Worm (Caenorhabditis elegans) whole organism, L1 larva: ENCODE results near the gene rps-11.

Experiments
- C04F5.9 ChIP-seq: sonication (generic microtip); optimal IDR thresholded peaks from 2 replicates; lab custom pipeline; 2016; ENCODE audit warnings: missing genetic modification characterization, missing compliant biosample characterization
- C16A3.4 ChIP-seq: fragments of 150-350 bp; optimal IDR thresholded peaks from 2 replicates; lab custom pipeline; 2014; ENCODE audit warnings: missing biosample characterization, missing genetic modification characterization
- C34B4.2 ChIP-seq: sonication (generic microtip); optimal IDR thresholded peaks from 2 replicates; lab custom pipeline; 2017; ENCODE audit warnings: mild to moderate bottlenecking, missing genetic modification characterization, missing compliant biosample characterization
- Y116A8C.19 ChIP-seq: sonication (generic microtip); optimal IDR thresholded peaks from 2 replicates; lab custom pipeline; 2016; ENCODE audit warnings: missing compliant biosample characterization, missing genetic modification characterization, borderline replicate concordance
- aha-1 ChIP-seq: fragments of 150-350 bp; optimal IDR thresholded peaks from 2 replicates; lab custom pipeline; 2014; ENCODE audit warnings: missing biosample characterization, missing genetic modification characterization
- alr-1 ChIP-seq: fragments of 200-800 bp; sonication (Bioruptor generic); optimal IDR thresholded peaks from 2 replicates; lab custom pipeline; 2018; ENCODE audit warnings: borderline replicate concordance, mild to moderate bottlenecking, missing genetic modification characterization, missing compliant biosample characterization
- aly-2 ChIP-seq: fragments of 150-350 bp; optimal IDR thresholded peaks from 2 replicates; lab custom pipeline; 2014; ENCODE audit warnings: missing biosample characterization, missing genetic modification characterization
- ceh-8 ChIP-seq: fragments of 200-800 bp; sonication (Bioruptor generic); optimal IDR thresholded peaks from 2 replicates; lab custom pipeline; 2018; ENCODE audit warnings: mild to moderate bottlenecking, missing genetic modification characterization, moderate library complexity, missing compliant biosample characterization
- ceh-82 ChIP-seq, 3 experiments: fragments of 150-350 bp in 1 of 3; sonication (generic microtip) in 2 of 3; optimal IDR thresholded peaks; 2 replicates each; lab custom pipeline; 2014 to 2017; ENCODE audit warnings: missing biosample characterization in 3 of 3, missing genetic modification characterization in 3 of 3
- dsc-1 ChIP-seq: sonication (generic microtip); optimal IDR thresholded peaks from 2 replicates; lab custom pipeline; 2016; ENCODE audit warnings: mild to moderate bottlenecking, missing genetic modification characterization, missing compliant biosample characterization
- efl-3 ChIP-seq: fragments of 200-800 bp; sonication (Bioruptor generic); optimal IDR thresholded peaks from 2 replicates; lab custom pipeline; 2018; ENCODE audit warnings: mild to moderate bottlenecking, missing genetic modification characterization, missing compliant biosample characterization
- egl-13 ChIP-seq: sonication (generic microtip); optimal IDR thresholded peaks from 2 replicates; lab custom pipeline; 2016; ENCODE audit warnings: missing genotype, missing genetic modification reagents, missing genetic modification characterization, missing compliant biosample characterization
- egl-27 ChIP-seq, 2 experiments: fragments of 150-350 bp in 1 of 2; sonication (generic microtip); optimal IDR thresholded peaks; 3 replicates each; lab custom pipeline; 2017 to 2018; ENCODE audit warnings: missing biosample characterization in 2 of 2, missing genetic modification characterization in 2 of 2, missing genetic modification reagents in 2 of 2
- elt-2 ChIP-seq: sonication (generic microtip); optimal IDR thresholded peaks from 2 replicates; lab custom pipeline; 2016; ENCODE audit warnings: missing genetic modification characterization, mild to moderate bottlenecking, inconsistent platforms, missing compliant biosample characterization, missing genetic modification reagents
- fkh-4 ChIP-seq: sonication (generic microtip); optimal IDR thresholded peaks from 2 replicates; lab custom pipeline; 2016; ENCODE audit warnings: missing compliant biosample characterization, missing genetic modification characterization, borderline replicate concordance
- fkh-8 ChIP-seq: sonication (generic microtip); optimal IDR thresholded peaks from 2 replicates; lab custom pipeline; 2016; ENCODE audit warnings: mild to moderate bottlenecking, missing genetic modification characterization, missing compliant biosample characterization
- fos-1 ChIP-seq: fragments of 150-350 bp; optimal IDR thresholded peaks from 2 replicates; lab custom pipeline; 2014; ENCODE audit warnings: missing biosample characterization, missing genetic modification characterization
- grh-1 ChIP-seq: fragments of 200-800 bp; sonication (Bioruptor generic); IDR thresholded peaks from 2 replicates; pipeline ENCODE4 v1.3.6; 2022; ENCODE audit warnings: missing genetic modification reagents, missing genetic modification characterization, missing compliant biosample characterization
- hlh-17 ChIP-seq: fragments of 200-800 bp; sonication (Bioruptor generic); optimal IDR thresholded peaks from 2 replicates; lab custom pipeline; 2018; ENCODE audit warnings: missing genetic modification characterization, mild to moderate bottlenecking, missing compliant biosample characterization, moderate library complexity, borderline replicate concordance
- hpl-2 ChIP-seq: fragments of 150-350 bp; optimal IDR thresholded peaks from 2 replicates; lab custom pipeline; 2014; ENCODE audit warnings: missing biosample characterization, missing genetic modification reagents, missing genetic modification characterization
- irx-1 ChIP-seq: sonication (generic microtip); optimal IDR thresholded peaks from 2 replicates; lab custom pipeline; 2016; ENCODE audit warnings: missing genetic modification characterization, missing compliant biosample characterization
- isw-1 ChIP-seq: fragments of 200-800 bp; sonication (Bioruptor generic); IDR thresholded peaks from 2 replicates; pipeline ENCODE4 v1.3.6; 2022; ENCODE audit warnings: missing genetic modification characterization, missing compliant biosample characterization
- lin-13 ChIP-seq: fragments of 150-350 bp; optimal IDR thresholded peaks from 2 replicates; lab custom pipeline; 2014; ENCODE audit warnings: missing biosample characterization, missing genetic modification reagents, missing genetic modification characterization
- lin-14 ChIP-seq: fragments of 200-800 bp; sonication (Bioruptor generic); optimal IDR thresholded peaks from 2 replicates; lab custom pipeline; 2018; ENCODE audit warnings: mild to moderate bottlenecking, missing genetic modification characterization, moderate library complexity, missing compliant biosample characterization
- lin-15B ChIP-seq: fragments of 150-350 bp; sonication (generic microtip); optimal IDR thresholded peaks from 3 replicates; lab custom pipeline; 2014; ENCODE audit warnings: missing biosample characterization, missing genetic modification characterization
- lin-39 ChIP-seq: fragments of 150-350 bp; optimal IDR thresholded peaks from 2 replicates; lab custom pipeline; 2014; ENCODE audit warnings: missing biosample characterization, missing genetic modification reagents, missing genetic modification characterization
- lir-3 ChIP-seq: sonication (generic microtip); optimal IDR thresholded peaks from 2 replicates; lab custom pipeline; 2016; ENCODE audit warnings: mild to moderate bottlenecking, missing genetic modification characterization, moderate library complexity, missing compliant biosample characterization; ENCODE audit not compliant: poor library complexity
- nhr-11 ChIP-seq: fragments of 150-350 bp; optimal IDR thresholded peaks from 2 replicates; lab custom pipeline; 2014; ENCODE audit warnings: missing biosample characterization, missing genetic modification characterization
- nhr-19 ChIP-seq: fragments of 200-800 bp; sonication (Bioruptor generic); conservative IDR thresholded peaks from 2 replicates; pipeline ENCODE4 v1.3.6; 2022; ENCODE audit warnings: missing genetic modification characterization, missing compliant biosample characterization
- nhr-20 ChIP-seq: sonication (generic microtip); optimal IDR thresholded peaks from 2 replicates; lab custom pipeline; 2016; ENCODE audit warnings: mild to moderate bottlenecking, missing genetic modification characterization, missing compliant biosample characterization
- nhr-71 ChIP-seq: sonication (generic microtip); optimal IDR thresholded peaks from 2 replicates; lab custom pipeline; 2016; ENCODE audit warnings: mild to moderate bottlenecking, missing genetic modification characterization, moderate library complexity, missing compliant biosample characterization
- nhr-76 ChIP-seq: sonication (generic microtip); optimal IDR thresholded peaks from 2 replicates; lab custom pipeline; 2017; ENCODE audit warnings: missing biosample characterization, missing genetic modification characterization
- nhr-77 ChIP-seq: fragments of 150-350 bp; optimal IDR thresholded peaks from 2 replicates; lab custom pipeline; 2014; ENCODE audit warnings: missing biosample characterization, missing genetic modification characterization
- nhr-84 ChIP-seq: sonication (generic microtip); optimal IDR thresholded peaks from 2 replicates; lab custom pipeline; 2017; ENCODE audit warnings: missing biosample characterization, missing genetic modification characterization
- nhr-85 ChIP-seq: sonication (generic microtip); peaks from one replicate; lab custom pipeline; 2016; ENCODE audit warnings: missing genetic modification characterization, inconsistent platforms, missing compliant biosample characterization
- nhr-90 ChIP-seq: sonication (generic microtip); optimal IDR thresholded peaks from 2 replicates; lab custom pipeline; 2016; ENCODE audit warnings: mild to moderate bottlenecking, missing genetic modification characterization, missing compliant biosample characterization; ENCODE audit not compliant: poor library complexity
- pag-3 ChIP-seq: sonication (generic microtip); optimal IDR thresholded peaks from 2 replicates; lab custom pipeline; 2017; ENCODE audit warnings: missing genetic modification characterization, mild to moderate bottlenecking, missing compliant biosample characterization, antibody characterized with exemption, borderline replicate concordance; ENCODE audit not compliant: insufficient read depth
- pax-3 ChIP-seq: fragments of 200-800 bp; sonication (Bioruptor generic); optimal IDR thresholded peaks from 2 replicates; lab custom pipeline; 2018; ENCODE audit warnings: mild to moderate bottlenecking, missing genetic modification characterization, moderate library complexity, missing compliant biosample characterization
- pqm-1 ChIP-seq: sonication (generic microtip); optimal IDR thresholded peaks from 3 replicates; lab custom pipeline; 2017; ENCODE audit warnings: missing biosample characterization, missing genetic modification characterization
- skn-1 ChIP-seq: fragments of 150-350 bp; optimal IDR thresholded peaks from 2 replicates; lab custom pipeline; 2014; ENCODE audit warnings: missing biosample characterization, missing genetic modification characterization
- snu-23 ChIP-seq: sonication (generic microtip); optimal IDR thresholded peaks from 2 replicates; lab custom pipeline; 2016; ENCODE audit warnings: missing genetic modification characterization, missing compliant biosample characterization
- sox-4 ChIP-seq: sonication (generic microtip); optimal IDR thresholded peaks from 2 replicates; lab custom pipeline; 2016; ENCODE audit warnings: missing genetic modification characterization, missing compliant biosample characterization
- sup-37 ChIP-seq: fragments of 200-800 bp; sonication (Bioruptor generic); optimal IDR thresholded peaks from 2 replicates; lab custom pipeline; 2018; ENCODE audit warnings: mild to moderate bottlenecking, missing genetic modification characterization, missing compliant biosample characterization
- unc-30 ChIP-seq: sonication (generic microtip); optimal IDR thresholded peaks from 2 replicates; lab custom pipeline; 2017; ENCODE audit warnings: missing biosample characterization, missing genetic modification characterization
- unc-62 ChIP-seq: fragments of 150-350 bp; optimal IDR thresholded peaks from 2 replicates; lab custom pipeline; 2014; ENCODE audit warnings: missing biosample characterization, missing genetic modification reagents, missing genetic modification characterization
- unc-86 ChIP-seq: sonication (generic microtip); optimal IDR thresholded peaks from 2 replicates; lab custom pipeline; 2016; ENCODE audit warnings: missing genetic modification characterization, missing compliant biosample characterization
- vab-15 ChIP-seq: sonication (generic microtip); optimal IDR thresholded peaks from 2 replicates; lab custom pipeline; 2017; ENCODE audit warnings: missing genotype, mild to moderate bottlenecking, missing genetic modification characterization, missing compliant biosample characterization
- xbp-1 ChIP-seq: sonication (generic microtip); optimal IDR thresholded peaks from 2 replicates; lab custom pipeline; 2016; ENCODE audit warnings: missing genetic modification characterization, missing compliant biosample characterization
- ztf-11 ChIP-seq, 2 experiments: sonication (generic microtip); optimal IDR thresholded peaks; 2 replicates each; lab custom pipeline; 2016 to 2017; ENCODE audit warnings: missing genetic modification characterization in 2 of 2, missing biosample characterization in 1 of 2, missing compliant biosample characterization in 1 of 2
- ztf-4 ChIP-seq: fragments of 150-350 bp; optimal IDR thresholded peaks from 2 replicates; lab custom pipeline; 2014; ENCODE audit warnings: missing biosample characterization, missing genetic modification characterization

rps-11 gene

ce11 chrIV:11601721-11602405 lies 578 bp upstream of the rps-11 start (continued):
- TF ChIP-seq isw-1 (GFP tag; lab: Robert Waterston, UW) (peak; percentile 62), fkh-8 (peak; percentile 72), ztf-4 (tag; lab: Kevin White, UChicago) (no peak), alr-1 (no peak), Y116A8C.19 (no peak), sup-37 (GFP tag; lab: Kevin White, UChicago) (no peak), nhr-71 (peak; percentile 82), unc-30 (tag; lab: Kevin White, UChicago) (no peak), elt-2 (tag; lab: Kevin White, UChicago) (no peak), pax-3 (tag; lab: Kevin White, UChicago) (no peak), egl-13 (tag; lab: Kevin White, UChicago) (peak; percentile 11), nhr-90 (tag; lab: Kevin White, UChicago) (peak; percentile 54), C16A3.4 (tag; lab: Kevin White, UChicago) (peak; percentile 81), nhr-77 (peak; percentile 31), sox-4 (no peak), irx-1 (tag; lab: Kevin White, UChicago) (peak; percentile 57), ztf-11 (tag; optimal IDR thresholded peaks at IDR 0.05; lab: Kevin White, UChicago) (peak in 1 of 2 experiments; percentile 21), unc-86 (tag; lab: Kevin White, UChicago) (peak; percentile 66), xbp-1 (tag; lab: Kevin White, UChicago) (peak; percentile 67), grh-1 (GFP tag; lab: Robert Waterston, UW) (peak; percentile 48), egl-27 (tag; optimal IDR thresholded peaks at IDR 0.05; lab: Kevin White, UChicago) (no peak), fkh-4 (no peak), efl-3 (no peak), nhr-84 (no peak), pag-3 (tag; lab: Kevin White, UChicago) (no peak), C04F5.9 (tag; lab: Kevin White, UChicago) (peak; percentile 72), lin-14 (peak; percentile 72), nhr-11 (tag; lab: Kevin White, UChicago) (no peak), ceh-8 (no peak), unc-62 (GFP tag; lab: Kevin White, UChicago) (no peak), C34B4.2 (tag; lab: Kevin White, UChicago) (no peak), fos-1 (tag; lab: Kevin White, UChicago) (peak; percentile 23), dsc-1 (peak; percentile 46), aly-2 (peak; percentile 3), nhr-85 (tag; lab: Kevin White, UChicago) (peak; percentile 92), nhr-20 (tag; lab: Kevin White, UChicago) (peak; percentile 73), hpl-2 (peak; percentile 28), hlh-17 (GFP tag; lab: Kevin White, UChicago) (no peak), ceh-82 (tag; optimal IDR thresholded peaks at IDR 0.05; lab: Kevin White, UChicago) (peak; percentile 24 to 86 (median 63)), nhr-19 (GFP tag; lab: Robert Waterston, UW) (peak; percentile 72), vab-15 (tag; lab: Kevin White, UChicago) (no peak), nhr-76 (tag; lab: Kevin White, UChicago) (no peak), pqm-1 (no peak), snu-23 (GFP tag; lab: Kevin White, UChicago) (peak; percentile 82), skn-1 (tag; lab: Kevin White, UChicago) (peak; percentile 77), lin-13 (GFP tag; lab: Kevin White, UChicago) (peak; percentile 60), lir-3 (tag; lab: Kevin White, UChicago) (no peak), lin-15B (peak; percentile 28), aha-1 (tag; lab: Kevin White, UChicago) (no peak), lin-39 (tag; lab: Kevin White, UChicago) (peak; percentile 34)
